Worm (Caenorhabditis elegans) whole organism, young adult: ENCODE measurements around the gene sgnh-1.

ENCODE experiments used
- F57C9.4 ChIP-seq: sonication (generic microtip); optimal IDR thresholded peaks from 2 replicates; lab custom pipeline; 2017; ENCODE audit warnings: mild to moderate bottlenecking, missing genetic modification characterization, missing compliant biosample characterization
- Y53G8AR.9 ChIP-seq: fragments of 200-800 bp; sonication (Bioruptor generic); conservative IDR thresholded peaks from 2 replicates; pipeline ENCODE4 v1.3.6; 2022; ENCODE audit warnings: missing genetic modification reagents, missing genetic modification characterization, missing compliant biosample characterization
- ama-1 ChIP-seq, 3 experiments: fragments of 150-350 bp in 1 of 3; sonication (generic microtip) in 2 of 3; optimal IDR thresholded peaks; 2 replicates each; lab custom pipeline; 2014 to 2018; ENCODE audit warnings: missing biosample characterization in 2 of 3, missing genetic modification characterization in 2 of 3, missing genetic modification reagents in 2 of 3
- aptf-3 ChIP-seq: fragments of 200-800 bp; sonication (Bioruptor generic); IDR thresholded peaks from 2 replicates; pipeline ENCODE4 v1.3.6; 2022; ENCODE audit warnings: missing genetic modification characterization, missing compliant biosample characterization
- cebp-1 ChIP-seq, 2 experiments: fragments of 200-800 bp in 1 of 2; sonication (Bioruptor generic) in 1 of 2; sonication (generic microtip) in 1 of 2; IDR thresholded peaks in 1 of 2; optimal IDR thresholded peaks in 1 of 2; 2 replicates each; pipeline versions ENCODE4 v1.3.6 to Lab custom; 2017 to 2022; ENCODE audit warnings: missing compliant biosample characterization in 2 of 2, missing genetic modification characterization in 2 of 2, mild to moderate bottlenecking in 1 of 2, missing genetic modification reagents in 1 of 2, moderate library complexity in 1 of 2
- ceh-100 ChIP-seq: fragments of 200-800 bp; sonication (Bioruptor generic); IDR thresholded peaks from 2 replicates; pipeline ENCODE4 v1.3.6; 2022; ENCODE audit warnings: missing genetic modification reagents, missing genetic modification characterization, missing compliant biosample characterization
- ets-4 ChIP-seq: fragments of 200-800 bp; sonication (Bioruptor generic); optimal IDR thresholded peaks from 2 replicates; lab custom pipeline; 2018; ENCODE audit warnings: mild to moderate bottlenecking, missing genetic modification characterization, missing compliant biosample characterization
- lag-1 ChIP-seq: fragments of 200-800 bp; sonication (Bioruptor generic); IDR thresholded peaks from 2 replicates; pipeline ENCODE4 v1.3.6; 2022; ENCODE audit warnings: missing genetic modification reagents, missing genetic modification characterization, missing compliant biosample characterization
- let-526 ChIP-seq: fragments of 200-800 bp; sonication (Bioruptor generic); IDR thresholded peaks from 2 replicates; pipeline ENCODE4 v1.3.6; 2022; ENCODE audit warnings: missing genetic modification reagents, missing genetic modification characterization, missing compliant biosample characterization
- pha-4 ChIP-seq: fragments of 150-350 bp; sonication (generic microtip); optimal IDR thresholded peaks from 2 replicates; lab custom pipeline; 2014; ENCODE audit warnings: missing biosample characterization, missing genetic modification reagents, missing genetic modification characterization
- snpc-4 ChIP-seq, 5 experiments: fragments of 150-350 bp in 1 of 5; sonication (generic microtip) in 4 of 5; optimal IDR thresholded peaks; 2 replicates each; lab custom pipeline; 2014 to 2018; ENCODE audit warnings: missing genetic modification characterization in 5 of 5, missing biosample characterization in 3 of 5, antibody characterized with exemption in 2 of 5, mild to moderate bottlenecking in 2 of 5, missing compliant biosample characterization in 2 of 5, missing genotype in 2 of 5, moderate library complexity in 2 of 5, missing genetic modification reagents in 1 of 5
- unc-62 ChIP-seq: fragments of 150-350 bp; optimal IDR thresholded peaks from 2 replicates; lab custom pipeline; 2014; ENCODE audit warnings: missing biosample characterization, missing genetic modification reagents, missing genetic modification characterization

DNA sequence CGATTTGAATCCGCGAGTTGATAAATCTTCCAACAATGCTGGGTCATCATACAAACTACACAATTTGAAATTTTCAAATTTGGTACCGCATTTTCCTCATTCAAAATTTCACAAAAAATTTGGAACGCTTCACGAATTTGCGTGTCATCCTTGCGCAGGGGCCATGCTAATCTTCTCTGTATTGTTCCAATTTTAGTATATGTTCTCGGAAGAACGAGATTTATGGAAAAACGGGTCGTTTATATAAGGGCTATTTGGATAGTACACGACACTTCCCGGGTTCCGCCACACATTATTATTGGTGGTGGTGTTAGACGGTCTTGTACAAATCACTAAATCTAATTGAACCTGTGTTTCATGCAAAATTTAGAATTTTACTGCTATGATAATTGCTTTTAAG is 4.3 kb upstream of the sgnh-1 start:
- no peak for TF ChIP-seq unc-62
- no peak for TF ChIP-seq ama-1 (optimal IDR thresholded peaks at IDR 0.05; lab: Kevin White, UChicago)
- no peak for TF ChIP-seq ama-1 (GFP tag; optimal IDR thresholded peaks at IDR 0.05; lab: Kevin White, UChicago)
- TF ChIP-seq pha-4 (tag; lab: Kevin White, UChicago), result no peak
- TF ChIP-seq aptf-3 (GFP tag; lab: Robert Waterston, UW), result no peak
- no peak for TF ChIP-seq let-526 (GFP tag; lab: Robert Waterston, UW)
- TF ChIP-seq cebp-1 (GFP tag; IDR thresholded peaks at IDR 0.05; lab: Robert Waterston, UW), result no peak
- no peak for TF ChIP-seq cebp-1 (tag; optimal IDR thresholded peaks at IDR 0.05; lab: Kevin White, UChicago)
- no peak for TF ChIP-seq lag-1 (GFP tag; lab: Robert Waterston, UW)
- TF ChIP-seq Y53G8AR.9 (GFP tag; lab: Robert Waterston, UW), result no peak
- TF ChIP-seq ets-4, result no peak
- no peak for TF ChIP-seq ceh-100 (GFP tag; lab: Robert Waterston, UW)
- no peak for TF ChIP-seq F57C9.4 (tag; lab: Kevin White, UChicago)
- peak; percentile 80 for TF ChIP-seq snpc-4 (GFP tag; optimal IDR thresholded peaks at IDR 0.05; lab: Kevin White, UChicago)
- TF ChIP-seq snpc-4 (tag; optimal IDR thresholded peaks at IDR 0.05; lab: Kevin White, UChicago), result peak; percentile 83 to 95 (median 90)
